Fruit fly (Drosophila melanogaster) whole organism, pupa: ENCODE results near the gene Gk2.

Experiments used
- CG10348 ChIP-seq: fragments of 200-800 bp; sonication (Bioruptor generic); IDR thresholded peaks from 2 replicates; pipeline ENCODE4 v1.3.6; 2022; ENCODE audit warnings: missing biosample characterization, missing genetic modification characterization
- CG12605 ChIP-seq: fragments of 200-800 bp; sonication (Bioruptor generic); IDR thresholded peaks from 2 replicates; pipeline ENCODE4 v1.3.6; 2022; ENCODE audit warnings: missing biosample characterization, missing genetic modification characterization
- CG34367 ChIP-seq: fragments of 200-800 bp; sonication (Bioruptor generic); optimal IDR thresholded peaks from 2 replicates; lab custom pipeline; 2018; ENCODE audit warnings: missing biosample characterization, mild to moderate bottlenecking, missing genetic modification characterization
- CG4496 ChIP-seq: fragments of 200-800 bp; sonication (Bioruptor generic); IDR thresholded peaks from 3 replicates; pipeline ENCODE4 v1.3.6; 2022; ENCODE audit warnings: missing biosample characterization, missing genetic modification characterization
- CG8159 ChIP-seq: fragments of 200-800 bp; sonication (Bioruptor generic); optimal IDR thresholded peaks from 3 replicates; lab custom pipeline; 2018; ENCODE audit warnings: missing biosample characterization, mild to moderate bottlenecking, missing genetic modification characterization, moderate library complexity
- CG9948 ChIP-seq: fragments of 200-800 bp; sonication (Bioruptor generic); optimal IDR thresholded peaks from 2 replicates; lab custom pipeline; 2018; ENCODE audit warnings: missing biosample characterization, mild to moderate bottlenecking, missing genetic modification characterization, moderate library complexity
- EcR ChIP-seq: fragments of 200-800 bp; sonication (Bioruptor generic); optimal IDR thresholded peaks from 3 replicates; lab custom pipeline; 2019; ENCODE audit warnings: missing biosample characterization, missing genetic modification characterization, mild to moderate bottlenecking, moderate library complexity, missing genetic modification reagents
- Ets98B ChIP-seq: fragments of 200-800 bp; sonication (Bioruptor generic); IDR thresholded peaks from 2 replicates; pipeline ENCODE4 v1.3.6; 2022; ENCODE audit warnings: missing biosample characterization, missing genetic modification characterization
- Pif1B ChIP-seq: fragments of 200-800 bp; sonication (Bioruptor generic); optimal IDR thresholded peaks from 3 replicates; lab custom pipeline; 2016; ENCODE audit warnings: missing biosample characterization, missing genetic modification characterization
- Snoo ChIP-seq: fragments of 200-800 bp; sonication (Bioruptor generic); optimal IDR thresholded peaks from 3 replicates; lab custom pipeline; 2017; ENCODE audit warnings: missing biosample characterization, mild to moderate bottlenecking, missing genetic modification characterization, inconsistent platforms
- gl ChIP-seq: fragments of 200-800 bp; sonication (Bioruptor generic); optimal IDR thresholded peaks from 2 replicates; lab custom pipeline; 2018; ENCODE audit warnings: missing biosample characterization, mild to moderate bottlenecking, missing genetic modification characterization
- rn ChIP-seq: fragments of 200-800 bp; sonication (Bioruptor generic); IDR thresholded peaks from 2 replicates; pipeline ENCODE4 v1.3.6; 2022; ENCODE audit warnings: missing biosample characterization, missing genetic modification characterization

DNA sequence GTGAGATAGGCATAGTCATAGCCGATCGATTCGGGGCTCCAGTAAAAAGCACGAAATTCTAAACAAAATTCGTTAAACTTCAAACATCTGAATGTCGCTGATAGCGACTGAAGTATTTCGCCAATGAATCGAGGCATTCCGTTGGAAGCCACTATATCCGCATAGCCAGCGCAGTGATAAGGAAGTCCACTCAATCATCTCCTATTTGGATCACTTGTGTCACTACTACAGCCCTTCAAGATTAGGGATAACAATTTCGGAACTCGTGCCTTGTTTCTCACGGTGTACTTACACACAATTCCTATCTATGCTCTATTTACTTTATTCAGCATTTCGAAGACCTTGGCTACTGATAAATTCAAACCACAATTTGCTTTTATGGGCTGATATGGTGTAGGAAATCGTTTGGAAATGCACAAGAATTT, 297 bp upstream of the Gk2 start, which contains the start of gene PIG-Wb:
- no peak for TF ChIP-seq CG4496 (GFP tag; lab: Robert Waterston, UW)
- no peak for TF ChIP-seq CG34367 (tag; lab: Kevin White, UChicago)
- no peak for TF ChIP-seq CG8159 (tag; lab: Kevin White, UChicago)
- TF ChIP-seq rn (GFP tag; lab: Robert Waterston, UW): no peak
- TF ChIP-seq Pif1B: no peak
- no peak for TF ChIP-seq gl
- TF ChIP-seq CG9948 (tag; lab: Kevin White, UChicago): no peak
- TF ChIP-seq Ets98B (GFP tag; lab: Robert Waterston, UW): no peak
- TF ChIP-seq CG12605 (GFP tag; lab: Robert Waterston, UW): no peak
- no peak for TF ChIP-seq CG10348 (GFP tag; lab: Robert Waterston, UW)
- no peak for TF ChIP-seq Snoo
- TF ChIP-seq EcR (GFP tag; lab: Kevin White, UChicago): no peak
